Worm (Caenorhabditis elegans): ENCODE results near the gene ipla-3.

DNA sequence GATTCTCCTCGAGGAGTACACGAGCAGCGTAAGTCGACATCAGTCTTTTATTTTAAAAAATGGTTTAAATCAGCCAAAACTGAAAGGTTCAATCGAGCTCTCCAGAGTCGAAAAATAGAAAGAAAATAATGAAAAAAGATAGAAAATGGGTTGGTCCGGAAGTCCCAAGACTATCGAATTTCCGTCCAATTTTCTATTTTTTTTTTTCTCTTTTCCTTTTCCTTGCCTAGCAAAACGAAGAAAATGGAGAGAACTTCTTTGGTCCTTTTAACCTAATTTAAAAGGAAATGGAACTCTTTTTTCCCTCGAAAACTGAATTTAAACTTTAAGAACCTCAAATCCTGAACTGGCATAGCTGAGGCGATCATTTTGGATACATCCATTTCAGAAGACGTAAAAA lies 10.3 kb upstream of the ipla-3 start:
- TF ChIP-seq snpc-4 (tag; optimal IDR thresholded peaks at IDR 0.05) (no peak), nhr-237 (tag; optimal IDR thresholded peaks at IDR 0.05) (no peak), lin-32 (GFP tag; optimal IDR thresholded peaks at IDR 0.05) (no peak), nhr-2 (tag; optimal IDR thresholded peaks at IDR 0.05) (no peak), tbx-8 (GFP tag; optimal IDR thresholded peaks at IDR 0.05) (no peak), ceh-39 (tag; optimal IDR thresholded peaks at IDR 0.05) (no peak), bed-3 (GFP tag; optimal IDR thresholded peaks at IDR 0.05) (no peak), blmp-1 (tag; optimal IDR thresholded peaks at IDR 0.05) (no peak), unc-39 (tag; optimal IDR thresholded peaks at IDR 0.05) (no peak), ces-1 (GFP tag; optimal IDR thresholded peaks at IDR 0.05) (peak; percentile 64), unc-62 (GFP tag; optimal IDR thresholded peaks at IDR 0.05) (no peak), hlh-1 (tag; optimal IDR thresholded peaks at IDR 0.05) (no peak)

All from whole organism, mixed stage, embryonic.